Worm (Caenorhabditis elegans) whole organism, midembryonic: ENCODE data around the gene frpr-18.

Experiments
- T22C8.4 ChIP-seq: fragments of 200-800 bp; sonication (Bioruptor generic); IDR thresholded peaks from 2 replicates; pipeline ENCODE4 v1.3.6; 2022; ENCODE audit warnings: missing genetic modification characterization, missing compliant biosample characterization
- cog-1 ChIP-seq: sonication (generic microtip); optimal IDR thresholded peaks from 2 replicates; lab custom pipeline; 2016; ENCODE audit warnings: missing genetic modification characterization, missing compliant biosample characterization
- flt-1 ChIP-seq: fragments of 200-800 bp; sonication (Bioruptor generic); IDR thresholded peaks from 2 replicates; pipeline ENCODE4 v1.3.6; 2022; ENCODE audit warnings: missing genetic modification characterization, missing compliant biosample characterization
- klf-2 ChIP-seq: fragments of 200-800 bp; sonication (Bioruptor generic); conservative IDR thresholded peaks from 2 replicates; pipeline ENCODE4 v1.3.6; 2022; ENCODE audit warnings: missing genetic modification reagents, missing genetic modification characterization, missing compliant biosample characterization
- med-1 ChIP-seq: sonication (generic microtip); optimal IDR thresholded peaks from 2 replicates; lab custom pipeline; 2017; ENCODE audit warnings: missing genetic modification characterization, mild to moderate bottlenecking, missing compliant biosample characterization, antibody characterized with exemption, missing genetic modification reagents; ENCODE audit not compliant: insufficient read depth
- ref-1 ChIP-seq: fragments of 200-800 bp; sonication (Bioruptor generic); conservative IDR thresholded peaks from 2 replicates; pipeline ENCODE4 v1.3.6; 2022; ENCODE audit warnings: missing genetic modification reagents, missing genetic modification characterization, missing compliant biosample characterization
- tab-1 ChIP-seq: fragments of 200-800 bp; sonication (Bioruptor generic); IDR thresholded peaks from 2 replicates; pipeline ENCODE4 v1.3.6; 2022; ENCODE audit warnings: missing genetic modification characterization, missing compliant biosample characterization
- ztf-23 ChIP-seq: fragments of 200-800 bp; sonication (Bioruptor generic); IDR thresholded peaks from 2 replicates; pipeline ENCODE4 v1.3.6; 2022; ENCODE audit warnings: missing genetic modification reagents, missing genetic modification characterization, missing compliant biosample characterization
- ztf-29 ChIP-seq: fragments of 200-800 bp; sonication (Bioruptor generic); IDR thresholded peaks from 2 replicates; pipeline ENCODE4 v1.3.6; 2022; ENCODE audit warnings: missing genetic modification reagents, missing genetic modification characterization, missing compliant biosample characterization

frpr-18 gene

DNA sequence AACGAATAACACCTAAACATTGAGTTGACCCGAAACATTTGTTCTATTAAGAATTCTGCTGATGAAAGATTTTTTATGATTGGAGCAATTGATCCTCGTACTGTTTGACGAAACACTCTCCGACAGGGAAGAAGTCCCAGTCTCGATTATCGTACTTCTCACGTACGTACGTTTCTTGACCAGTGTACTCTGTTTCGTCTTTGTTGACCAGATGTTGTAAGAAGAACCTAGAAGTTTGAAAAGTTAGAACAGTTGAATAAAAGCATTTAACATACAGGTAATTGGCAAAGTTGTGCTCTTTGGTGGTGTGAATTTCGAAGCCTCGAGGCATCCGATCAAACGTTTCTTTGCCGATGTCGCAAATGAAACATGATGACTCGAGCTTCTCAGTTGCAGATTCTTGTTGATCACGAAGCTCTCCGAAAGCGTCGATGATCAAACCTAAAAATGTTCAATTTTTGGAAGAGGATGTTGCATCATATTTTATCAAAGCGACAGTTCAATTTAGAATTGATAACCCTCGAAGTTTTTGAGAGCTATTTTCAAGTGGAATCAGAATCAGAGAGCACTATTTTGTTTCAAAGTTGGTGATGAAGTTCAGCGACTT is 31.9 kb downstream of the frpr-18 start:
- TF ChIP-seq T22C8.4 (GFP tag; lab: Robert Waterston, UW) = no peak
- no peak for TF ChIP-seq ref-1
- TF ChIP-seq tab-1 = no peak
- no peak for TF ChIP-seq cog-1 (tag; lab: Kevin White, UChicago)
- TF ChIP-seq med-1 (GFP tag; lab: Kevin White, UChicago) = no peak
- no peak for TF ChIP-seq klf-2 (GFP tag; lab: Robert Waterston, UW)
- no peak for TF ChIP-seq flt-1 (GFP tag; lab: Robert Waterston, UW)
- no peak for TF ChIP-seq ztf-29
- no peak for TF ChIP-seq ztf-23 (GFP tag; lab: Robert Waterston, UW)

DNA sequence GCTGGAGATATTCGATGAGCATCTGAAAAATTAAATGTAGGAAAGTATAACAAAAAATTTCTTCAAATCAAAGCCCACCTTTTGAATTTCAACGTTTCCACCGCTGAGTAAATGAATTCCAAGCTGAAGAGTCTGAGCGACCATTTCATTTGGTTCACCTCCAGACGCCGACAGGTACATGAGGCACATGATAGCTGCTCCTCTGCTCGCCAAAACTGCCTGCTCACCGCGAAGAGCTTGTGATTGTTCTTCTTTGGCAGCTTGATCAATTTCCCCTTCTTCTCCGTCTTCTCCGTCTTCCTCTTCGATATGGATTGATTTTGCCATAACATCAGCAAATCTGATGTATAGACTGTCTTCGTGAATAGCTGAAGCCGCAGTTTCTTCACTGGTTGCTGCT is 36.3 kb downstream of the frpr-18 start:
- no peak for TF ChIP-seq ztf-23 (GFP tag; lab: Robert Waterston, UW)

DNA sequence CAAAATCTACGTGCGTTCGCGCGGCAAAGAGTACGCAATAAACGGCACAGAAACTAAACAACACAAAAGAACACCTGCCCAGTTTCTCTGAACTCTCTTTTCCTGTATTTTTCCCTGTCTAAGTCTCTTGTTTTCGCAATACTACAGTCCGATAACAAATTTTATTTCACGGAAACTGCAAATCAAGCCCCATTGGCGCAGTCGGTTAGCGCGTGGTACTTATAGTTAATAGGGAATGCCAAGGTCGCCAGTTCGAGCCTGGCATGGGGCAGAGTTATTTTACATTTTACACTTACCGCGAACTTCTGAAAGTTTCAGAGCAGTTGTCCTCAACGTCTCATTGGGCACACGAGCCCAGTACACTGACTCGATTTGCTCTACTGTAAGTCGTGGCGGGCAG is 47.2 kb downstream of the frpr-18 start:
- no peak for TF ChIP-seq flt-1 (GFP tag; lab: Robert Waterston, UW)
- TF ChIP-seq med-1 (GFP tag; lab: Kevin White, UChicago) = no peak
- TF ChIP-seq tab-1 = no peak
- TF ChIP-seq ztf-29 = no peak
- no peak for TF ChIP-seq klf-2 (GFP tag; lab: Robert Waterston, UW)
- no peak for TF ChIP-seq ref-1
- no peak for TF ChIP-seq cog-1 (tag; lab: Kevin White, UChicago)
- TF ChIP-seq ztf-23 (GFP tag; lab: Robert Waterston, UW) = no peak
- no peak for TF ChIP-seq T22C8.4 (GFP tag; lab: Robert Waterston, UW)

DNA sequence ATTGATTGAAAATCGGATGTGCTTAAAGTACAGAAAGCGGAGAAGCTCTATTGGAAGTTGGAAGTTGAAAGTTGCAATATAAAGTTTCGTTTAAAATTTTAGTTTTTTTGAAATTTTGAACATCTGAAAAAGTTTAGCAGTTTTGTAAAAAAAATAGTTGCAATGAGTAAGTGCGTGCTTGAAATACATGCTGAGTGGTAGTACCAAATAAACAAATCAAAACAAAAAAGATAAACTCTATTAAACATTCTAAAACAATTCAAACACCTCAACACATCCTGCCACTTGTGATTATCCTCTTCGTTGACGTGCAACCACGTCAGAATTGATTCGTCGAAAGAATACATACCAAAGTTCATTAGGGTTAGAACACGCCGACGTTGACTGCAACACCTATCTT is 49.1 kb downstream of the frpr-18 start:
- TF ChIP-seq ref-1 (no peak), flt-1 (GFP tag; lab: Robert Waterston, UW) (no peak), klf-2 (GFP tag; lab: Robert Waterston, UW) (no peak), T22C8.4 (GFP tag; lab: Robert Waterston, UW) (no peak), ztf-29 (no peak), cog-1 (tag; lab: Kevin White, UChicago) (no peak), ztf-23 (GFP tag; lab: Robert Waterston, UW) (no peak), med-1 (GFP tag; lab: Kevin White, UChicago) (no peak), tab-1 (no peak)
